Fruit fly (Drosophila melanogaster): Measurements from ENCODE around the gene CG9855.

dm6 chr3R:4416138-4416537 lies 18.5 kb upstream of the CG9855 start, which contains the start of gene CG31528:
- TF ChIP-seq CG8301 (tag; optimal IDR thresholded peaks at IDR 0.05) (no peak), gl (tag; optimal IDR thresholded peaks at IDR 0.05) (no peak), Pif1A (GFP tag; optimal IDR thresholded peaks at IDR 0.05) (no peak), Snoo (tag; optimal IDR thresholded peaks at IDR 0.05) (no peak), CG32121 (GFP tag; IDR thresholded peaks at IDR 0.05) (no peak), D1 (tag; optimal IDR thresholded peaks at IDR 0.05) (no peak), CG13204 (GFP tag; optimal IDR thresholded peaks at IDR 0.05) (no peak)

Measured in whole organism, pupa.